Worm (Caenorhabditis elegans): Measurements from ENCODE around the gene F18A11.5.

ce11 chrII:13056580-13056979 lies 42.5 kb upstream of the F18A11.5 start, which contains the start of gene zyx-1:
- no peak for TF ChIP-seq ceh-82 (tag; optimal IDR thresholded peaks at IDR 0.05)
- TF ChIP-seq aly-2 (tag; optimal IDR thresholded peaks at IDR 0.05), result no peak
- TF ChIP-seq lsy-2 (tag; optimal IDR thresholded peaks at IDR 0.05), result no peak
- TF ChIP-seq skn-1 (tag; optimal IDR thresholded peaks at IDR 0.05), result no peak
- no peak for TF ChIP-seq sem-4 (tag; optimal IDR thresholded peaks at IDR 0.05)
- no peak for TF ChIP-seq nhr-11 (tag; optimal IDR thresholded peaks at IDR 0.05)
- TF ChIP-seq unc-62 (GFP tag; optimal IDR thresholded peaks at IDR 0.05), result no peak
- no peak for TF ChIP-seq elt-3 (tag; optimal IDR thresholded peaks at IDR 0.05)
